Worm (Caenorhabditis elegans) whole organism, L4 larva: ENCODE data around the gene tag-281.

Experiments
- fkh-10 ChIP-seq: fragments of 150-350 bp; optimal IDR thresholded peaks from 2 replicates; lab custom pipeline; 2014; ENCODE audit warnings: missing biosample characterization, missing genetic modification reagents, missing genetic modification characterization
- nhr-102 ChIP-seq: sonication (generic microtip); optimal IDR thresholded peaks from 2 replicates; lab custom pipeline; 2016; ENCODE audit warnings: mild to moderate bottlenecking, missing genetic modification characterization, moderate library complexity, missing compliant biosample characterization

- TF ChIP-seq fkh-10 (no peak), nhr-102 (tag; lab: Kevin White, UChicago) (peak; percentile 6)
Observed at ce11 chrII:12425644-12426222, 33.8 kb upstream of the tag-281 start, which contains the start of gene daf-22.
